Fruit fly (Drosophila melanogaster) whole organism, embryonic: Measurements from ENCODE around the gene pnt.

Experiments
- Blimp-1 ChIP-seq: fragments of 200-800 bp; sonication (Bioruptor generic); optimal IDR thresholded peaks from 3 replicates; lab custom pipeline; 2018; ENCODE audit warnings: missing biosample characterization, missing genetic modification characterization, mild to moderate bottlenecking, moderate library complexity, missing genetic modification reagents
- BtbVII ChIP-seq: fragments of 200-800 bp; sonication (Bioruptor generic); optimal IDR thresholded peaks from 3 replicates; lab custom pipeline; 2017; ENCODE audit warnings: missing biosample characterization, mild to moderate bottlenecking, missing genetic modification characterization
- CG10366 ChIP-seq: fragments of 200-800 bp; sonication (Bioruptor generic); IDR thresholded peaks from 2 replicates; pipeline ENCODE4 v1.3.6; 2022; ENCODE audit warnings: missing biosample characterization, missing genetic modification characterization
- CG10462 ChIP-seq: fragments of 200-800 bp; sonication (Bioruptor generic); optimal IDR thresholded peaks from 2 replicates; lab custom pipeline; 2016; ENCODE audit warnings: missing biosample characterization, missing genetic modification characterization
- CG11085 ChIP-seq: fragments of 200-800 bp; sonication (Bioruptor generic); IDR thresholded peaks from 2 replicates; pipeline ENCODE4 v1.3.6; 2022; ENCODE audit warnings: missing biosample characterization, missing genetic modification characterization
- CG12236 ChIP-seq: fragments of 200-800 bp; sonication (Bioruptor generic); optimal IDR thresholded peaks from 2 replicates; lab custom pipeline; 2016; ENCODE audit warnings: missing biosample characterization, missing genetic modification characterization
- CG1233 ChIP-seq: fragments of 200-800 bp; sonication (Bioruptor generic); optimal IDR thresholded peaks from 4 replicates; lab custom pipeline; 2018; ENCODE audit warnings: missing biosample characterization, mild to moderate bottlenecking, missing genetic modification characterization
- CG12744 ChIP-seq: fragments of 200-800 bp; sonication (Bioruptor generic); optimal IDR thresholded peaks from 2 replicates; lab custom pipeline; 2016; ENCODE audit warnings: missing biosample characterization, missing genetic modification characterization
- CG12769 ChIP-seq: fragments of 200-800 bp; sonication (Bioruptor generic); optimal IDR thresholded peaks from 2 replicates; lab custom pipeline; 2019; ENCODE audit warnings: missing biosample characterization, mild to moderate bottlenecking, missing genetic modification characterization, moderate library complexity
- CG1602 ChIP-seq: fragments of 200-800 bp; sonication (Bioruptor generic); optimal IDR thresholded peaks from 3 replicates; lab custom pipeline; 2016; ENCODE audit warnings: missing biosample characterization, missing genetic modification characterization
- CG2120 ChIP-seq: fragments of 200-800 bp; sonication (Bioruptor generic); optimal IDR thresholded peaks from 3 replicates; lab custom pipeline; 2016; ENCODE audit warnings: missing biosample characterization, missing genetic modification characterization
- CG30020 ChIP-seq: fragments of 200-800 bp; optimal IDR thresholded peaks from 2 replicates; lab custom pipeline; 2019; ENCODE audit warnings: missing biosample characterization, mild to moderate bottlenecking, missing genetic modification characterization, moderate library complexity
- CG31388 ChIP-seq: fragments of 200-800 bp; sonication (Bioruptor generic); optimal IDR thresholded peaks from 2 replicates; lab custom pipeline; 2016; ENCODE audit warnings: missing biosample characterization, missing genetic modification characterization
- CG32772 ChIP-seq: fragments of 200-800 bp; sonication (Bioruptor generic); IDR thresholded peaks from 2 replicates; pipeline ENCODE4 v1.3.6; 2022; ENCODE audit warnings: missing biosample characterization, missing genetic modification characterization
- CG3995 ChIP-seq: fragments of 200-800 bp; sonication (Bioruptor generic); optimal IDR thresholded peaks from 3 replicates; lab custom pipeline; 2016; ENCODE audit warnings: missing biosample characterization, missing genetic modification characterization
- CG4854 ChIP-seq: fragments of 200-800 bp; sonication (Bioruptor generic); optimal IDR thresholded peaks from 2 replicates; lab custom pipeline; 2016; ENCODE audit warnings: missing biosample characterization, missing genetic modification characterization, inconsistent platforms
- CG6689 ChIP-seq: fragments of 200-800 bp; sonication (Bioruptor generic); IDR thresholded peaks from 2 replicates; pipeline ENCODE4 v1.3.6; 2022; ENCODE audit warnings: missing biosample characterization, missing genetic modification characterization
- CG7963 ChIP-seq: fragments of 200-800 bp; sonication (Bioruptor generic); IDR thresholded peaks from 3 replicates; pipeline ENCODE4 v1.3.6; 2022; ENCODE audit warnings: missing biosample characterization, missing genetic modification characterization; ENCODE audit not compliant: partially characterized antibody
- CG8089 ChIP-seq: fragments of 200-800 bp; sonication (Bioruptor generic); optimal IDR thresholded peaks from 3 replicates; lab custom pipeline; 2016; ENCODE audit warnings: missing biosample characterization, missing genetic modification characterization
- CG9797 ChIP-seq: fragments of 200-800 bp; sonication (Bioruptor generic); optimal IDR thresholded peaks from 3 replicates; lab custom pipeline; 2018; ENCODE audit warnings: missing biosample characterization, mild to moderate bottlenecking, missing genetic modification characterization
- Chrac-16 ChIP-seq: fragments of 200-800 bp; sonication (Bioruptor generic); optimal IDR thresholded peaks from 3 replicates; lab custom pipeline; 2016; ENCODE audit warnings: missing biosample characterization, missing genetic modification characterization
- D19A ChIP-seq: fragments of 200-800 bp; optimal IDR thresholded peaks from 3 replicates; lab custom pipeline; 2019; ENCODE audit warnings: missing biosample characterization, mild to moderate bottlenecking, missing genetic modification characterization, moderate library complexity
- Dll ChIP-seq: fragments of 200-800 bp; sonication (Bioruptor generic); IDR thresholded peaks from 4 replicates; pipeline ENCODE4 v1.3.6; 2022; ENCODE audit warnings: missing biosample characterization, missing genetic modification characterization; ENCODE audit not compliant: partially characterized antibody
- E2f2 ChIP-seq: fragments of 200-800 bp; sonication (Bioruptor generic); IDR thresholded peaks from 2 replicates; pipeline ENCODE4 v1.3.6; 2022; ENCODE audit warnings: missing biosample characterization, missing genetic modification characterization
- H15 ChIP-seq: fragments of 200-800 bp; sonication (Bioruptor generic); IDR thresholded peaks from 3 replicates; pipeline ENCODE4 v1.3.6; 2022; ENCODE audit warnings: missing biosample characterization, missing genetic modification characterization
- Meics ChIP-seq: fragments of 200-800 bp; sonication (Bioruptor generic); optimal IDR thresholded peaks from 2 replicates; lab custom pipeline; 2017; ENCODE audit warnings: missing biosample characterization, mild to moderate bottlenecking, missing genetic modification characterization
- NC2β ChIP-seq: fragments of 200-800 bp; sonication (Bioruptor generic); optimal IDR thresholded peaks from 2 replicates; lab custom pipeline; 2016; ENCODE audit warnings: missing biosample characterization, missing genetic modification characterization
- NFAT ChIP-seq: fragments of 200-800 bp; sonication (Bioruptor generic); IDR thresholded peaks from 2 replicates; pipeline ENCODE4 v1.3.6; 2022; ENCODE audit warnings: missing biosample characterization, missing genetic modification characterization
- Nf-YB ChIP-seq: fragments of 200-800 bp; sonication (Bioruptor generic); optimal IDR thresholded peaks from 3 replicates; lab custom pipeline; 2019; ENCODE audit warnings: missing biosample characterization, mild to moderate bottlenecking, missing genetic modification characterization, moderate library complexity
- Six4 ChIP-seq: fragments of 200-800 bp; sonication (Bioruptor generic); optimal IDR thresholded peaks from 2 replicates; lab custom pipeline; 2016; ENCODE audit warnings: missing biosample characterization, missing genetic modification characterization
- Taf1 ChIP-seq: fragments of 200-800 bp; sonication (Bioruptor generic); IDR thresholded peaks from 2 replicates; pipeline ENCODE4 v1.3.6; 2022; ENCODE audit warnings: missing biosample characterization, missing genetic modification characterization
- ap ChIP-seq: fragments of 200-800 bp; sonication (Bioruptor generic); IDR thresholded peaks from 2 replicates; pipeline ENCODE4 v1.3.6; 2022; ENCODE audit warnings: missing biosample characterization, missing genetic modification characterization
- chinmo ChIP-seq: fragments of 200-800 bp; sonication (Bioruptor generic); IDR thresholded peaks from 4 replicates; pipeline ENCODE4 v1.3.6; 2022; ENCODE audit warnings: missing biosample characterization, missing genetic modification characterization; ENCODE audit not compliant: partially characterized antibody
- da ChIP-seq: fragments of 200-800 bp; sonication (Bioruptor generic); optimal IDR thresholded peaks from 2 replicates; lab custom pipeline; 2016; ENCODE audit warnings: missing biosample characterization, missing genetic modification characterization
- fd3F ChIP-seq: fragments of 200-800 bp; sonication (Bioruptor generic); optimal IDR thresholded peaks from 2 replicates; lab custom pipeline; 2018; ENCODE audit warnings: missing biosample characterization, mild to moderate bottlenecking, missing genetic modification characterization, moderate library complexity
- her ChIP-seq: fragments of 200-800 bp; sonication (Bioruptor generic); optimal IDR thresholded peaks from 2 replicates; lab custom pipeline; 2016; ENCODE audit warnings: missing biosample characterization, missing genetic modification characterization
- klu ChIP-seq: fragments of 200-800 bp; sonication (Bioruptor generic); IDR thresholded peaks from 2 replicates; pipeline ENCODE4 v1.3.6; 2022; ENCODE audit warnings: missing biosample characterization, missing genetic modification characterization
- kni ChIP-seq: fragments of 200-800 bp; sonication (Bioruptor generic); optimal IDR thresholded peaks from 3 replicates; lab custom pipeline; 2017; ENCODE audit warnings: mild to moderate bottlenecking, missing biosample characterization, missing genetic modification reagents, missing genetic modification characterization
- luna ChIP-seq: fragments of 200-800 bp; sonication (Bioruptor generic); optimal IDR thresholded peaks from 2 replicates; lab custom pipeline; 2016; ENCODE audit warnings: missing biosample characterization, missing genetic modification characterization
- mam ChIP-seq: fragments of 200-800 bp; sonication (Bioruptor generic); optimal IDR thresholded peaks from 3 replicates; lab custom pipeline; 2016; ENCODE audit warnings: missing biosample characterization, missing genetic modification characterization
- nau ChIP-seq: fragments of 200-800 bp; sonication (Bioruptor generic); optimal IDR thresholded peaks from 3 replicates; lab custom pipeline; 2017; ENCODE audit warnings: missing biosample characterization, mild to moderate bottlenecking, missing genetic modification characterization, missing genetic modification reagents
- nerfin-2 ChIP-seq: fragments of 200-800 bp; sonication (Bioruptor generic); IDR thresholded peaks from 2 replicates; pipeline ENCODE4 v1.3.6; 2022; ENCODE audit warnings: missing biosample characterization, missing genetic modification characterization; ENCODE audit not compliant: partially characterized antibody
- onecut ChIP-seq: fragments of 200-800 bp; sonication (Bioruptor generic); IDR thresholded peaks from 2 replicates; pipeline ENCODE4 v1.3.6; 2022; ENCODE audit warnings: missing biosample characterization, missing genetic modification characterization
- row ChIP-seq: fragments of 200-800 bp; sonication (Bioruptor generic); IDR thresholded peaks from 3 replicates; pipeline ENCODE4 v1.3.6; 2022; ENCODE audit warnings: missing biosample characterization, missing genetic modification characterization
- slp2 ChIP-seq: fragments of 200-800 bp; sonication (Bioruptor generic); optimal IDR thresholded peaks from 2 replicates; lab custom pipeline; 2016; ENCODE audit warnings: missing biosample characterization, missing genetic modification characterization
- sob ChIP-seq: fragments of 200-800 bp; sonication (Bioruptor generic); IDR thresholded peaks from 2 replicates; pipeline ENCODE4 v1.3.6; 2022; ENCODE audit warnings: missing biosample characterization, missing genetic modification characterization
- ssp ChIP-seq: fragments of 200-800 bp; sonication (Bioruptor generic); IDR thresholded peaks from 2 replicates; pipeline ENCODE4 v1.3.6; 2022; ENCODE audit warnings: missing biosample characterization, missing genetic modification characterization
- stc ChIP-seq: fragments of 200-800 bp; sonication (Bioruptor generic); IDR thresholded peaks from 2 replicates; pipeline ENCODE4 v1.3.6; 2022; ENCODE audit warnings: missing biosample characterization, missing genetic modification characterization
- tna ChIP-seq: fragments of 200-800 bp; sonication (Bioruptor generic); IDR thresholded peaks from 2 replicates; pipeline ENCODE4 v1.3.6; 2022; ENCODE audit warnings: missing biosample characterization, missing genetic modification characterization; ENCODE audit not compliant: partially characterized antibody
- toy ChIP-seq: fragments of 200-800 bp; sonication (Bioruptor generic); IDR thresholded peaks from 2 replicates; pipeline ENCODE4 v1.3.6; 2022; ENCODE audit warnings: missing biosample characterization, missing genetic modification characterization
- unc-4 ChIP-seq: fragments of 200-800 bp; sonication (Bioruptor generic); IDR thresholded peaks from 2 replicates; pipeline ENCODE4 v1.3.6; 2022; ENCODE audit warnings: missing biosample characterization, missing genetic modification characterization; ENCODE audit not compliant: partially characterized antibody

The pnt gene

DNA sequence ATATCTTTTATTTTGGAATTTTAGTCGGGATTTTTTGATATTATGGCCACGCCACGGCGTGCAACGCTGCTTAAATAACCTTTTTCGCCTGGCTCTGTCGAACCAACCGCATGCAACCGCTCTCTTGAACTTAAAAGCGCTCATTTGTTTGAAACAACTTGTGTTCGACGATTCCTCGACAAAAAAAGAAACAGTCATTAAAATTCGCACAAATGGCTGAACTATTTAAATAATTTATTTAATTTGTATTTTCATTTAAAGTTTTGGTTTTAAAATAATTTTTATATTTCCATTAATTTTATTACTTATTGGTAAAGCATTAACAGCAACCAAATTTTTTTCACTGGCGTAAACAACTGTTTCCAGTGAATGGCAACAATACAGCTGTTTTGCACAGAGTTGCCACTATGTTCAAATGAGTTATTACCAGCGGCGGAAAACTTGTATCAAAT lies 65.1 kb downstream of the pnt start, which contains the start of the genes orb and Cdc16 (continued):
- TF ChIP-seq Meics (GFP tag; lab: Kevin White, UChicago) = peak; percentile 92
- peak; percentile 88 for TF ChIP-seq H15 (GFP tag; lab: Robert Waterston, UW)
- TF ChIP-seq CG32772 (GFP tag; lab: Robert Waterston, UW) = peak; percentile 93
- TF ChIP-seq chinmo = no peak
- TF ChIP-seq kni = no peak
- peak; percentile 23 for TF ChIP-seq CG8089
- peak; percentile 85 for TF ChIP-seq mam (GFP tag; lab: Kevin White, UChicago)
- peak; percentile 59 for TF ChIP-seq NC2β (GFP tag; lab: Kevin White, UChicago)
- TF ChIP-seq CG4854 (GFP tag; lab: Kevin White, UChicago) = peak; percentile 80
- TF ChIP-seq tna = no peak
- TF ChIP-seq Taf1 (GFP tag; lab: Robert Waterston, UW) = peak; percentile 40; the same call in 1 of the 2 replicates
- TF ChIP-seq Six4 = peak; percentile 92
- TF ChIP-seq CG7963 (GFP tag; lab: Robert Waterston, UW) = no peak
- TF ChIP-seq CG12744 = peak; percentile 48
- TF ChIP-seq sob (GFP tag; lab: Robert Waterston, UW) = peak; percentile 96
- peak; percentile 79 for TF ChIP-seq ssp
- TF ChIP-seq CG31388 (GFP tag; lab: Kevin White, UChicago) = peak; percentile 82
- no peak for TF ChIP-seq CG9797 (GFP tag; lab: Kevin White, UChicago)
- peak; percentile 87 for TF ChIP-seq CG11085 (GFP tag; lab: Robert Waterston, UW)
- peak; percentile 91 for TF ChIP-seq CG10366 (GFP tag; lab: Robert Waterston, UW)
- TF ChIP-seq nerfin-2 = no peak
- TF ChIP-seq CG10462 (GFP tag; lab: Kevin White, UChicago) = peak; percentile 73
- peak; percentile 70 for TF ChIP-seq CG30020
- TF ChIP-seq unc-4 (GFP tag; lab: Robert Waterston, UW) = peak; percentile 37
- TF ChIP-seq Blimp-1 (GFP tag; lab: Kevin White, UChicago) = peak; percentile 93
- peak; percentile 12 for TF ChIP-seq luna (GFP tag; lab: Kevin White, UChicago)
- TF ChIP-seq toy (GFP tag; lab: Robert Waterston, UW) = peak; percentile 75; the same call in 1 of the 2 replicates
- peak; percentile 90 for TF ChIP-seq CG1233 (GFP tag; lab: Kevin White, UChicago)
- no peak for TF ChIP-seq nau
- peak; percentile 81 for TF ChIP-seq onecut (GFP tag; lab: Robert Waterston, UW)
- TF ChIP-seq row = peak; percentile 96
- peak; percentile 31 for TF ChIP-seq CG3995 (GFP tag; lab: Kevin White, UChicago)
- peak; percentile 91 for TF ChIP-seq fd3F (GFP tag; lab: Kevin White, UChicago)
- TF ChIP-seq ap (GFP tag; lab: Robert Waterston, UW) = peak; percentile 85
- no peak for TF ChIP-seq Dll (GFP tag; lab: Robert Waterston, UW)
- peak; percentile 64 for TF ChIP-seq slp2 (GFP tag; lab: Kevin White, UChicago)
- peak; percentile 35 for TF ChIP-seq her (GFP tag; lab: Kevin White, UChicago)
- TF ChIP-seq Chrac-16 (GFP tag; lab: Kevin White, UChicago) = peak; percentile 91
- peak; percentile 76 for TF ChIP-seq klu (GFP tag; lab: Robert Waterston, UW)
- TF ChIP-seq CG2120 = peak; percentile 93
- peak; percentile 76 for TF ChIP-seq E2f2 (GFP tag; lab: Robert Waterston, UW)
- peak; percentile 78 for TF ChIP-seq Nf-YB (GFP tag; lab: Kevin White, UChicago)
- TF ChIP-seq CG1602 (GFP tag; lab: Kevin White, UChicago) = peak; percentile 92
- TF ChIP-seq CG12236 (GFP tag; lab: Kevin White, UChicago) = peak; percentile 36
- TF ChIP-seq NFAT = peak; percentile 94
- TF ChIP-seq CG6689 (GFP tag; lab: Robert Waterston, UW) = peak; percentile 92
- peak; percentile 16 for TF ChIP-seq da (GFP tag; lab: Kevin White, UChicago)
- peak; percentile 88 for TF ChIP-seq BtbVII (GFP tag; lab: Kevin White, UChicago)
- TF ChIP-seq stc (GFP tag; lab: Robert Waterston, UW) = peak; percentile 95
- TF ChIP-seq D19A (tag; lab: Kevin White, UChicago) = peak; percentile 88
- peak; percentile 86 for TF ChIP-seq CG12769 (tag; lab: Kevin White, UChicago)
